Worm (Caenorhabditis elegans) whole organism, L4 larva: ENCODE measurements around the gene Y57G11C.1142.
"Not testable (repeated sequence)": the region's sequence is repeated elsewhere in the genome, so short reads cannot be mapped to it uniquely, and the experiment has no call there.

Experiments used
- F37D6.2 ChIP-seq: sonication (generic microtip); optimal IDR thresholded peaks from 2 replicates; lab custom pipeline; 2016; ENCODE audit warnings: mild to moderate bottlenecking, missing genetic modification characterization, missing compliant biosample characterization
- F49E8.2 ChIP-seq: sonication (generic microtip); optimal IDR thresholded peaks from 2 replicates; lab custom pipeline; 2016; ENCODE audit warnings: missing compliant biosample characterization, mild to moderate bottlenecking, missing genetic modification characterization, borderline replicate concordance
- ceh-32 ChIP-seq: sonication (generic microtip); optimal IDR thresholded peaks from 2 replicates; lab custom pipeline; 2016; ENCODE audit warnings: mild to moderate bottlenecking, missing genetic modification characterization, missing compliant biosample characterization; ENCODE audit not compliant: poor library complexity
- ceh-62 ChIP-seq: sonication (generic microtip); optimal IDR thresholded peaks from 2 replicates; lab custom pipeline; 2017; ENCODE audit warnings: missing biosample characterization, missing genetic modification characterization
- cey-2 ChIP-seq: sonication (generic microtip); optimal IDR thresholded peaks from 3 replicates; lab custom pipeline; 2017; ENCODE audit warnings: missing genetic modification characterization, mild to moderate bottlenecking, missing compliant biosample characterization, antibody characterized with exemption, borderline replicate concordance; ENCODE audit not compliant: insufficient read depth
- dmd-8 ChIP-seq: fragments of 200-800 bp; sonication (Bioruptor generic); IDR thresholded peaks from 2 replicates; pipeline ENCODE4 v1.3.6; 2022; ENCODE audit warnings: missing genetic modification characterization, missing compliant biosample characterization
- dpl-1 ChIP-seq: fragments of 150-350 bp; optimal IDR thresholded peaks from 2 replicates; lab custom pipeline; 2014; ENCODE audit warnings: missing biosample characterization, missing genetic modification reagents, missing genetic modification characterization
- egl-27 ChIP-seq: sonication (generic microtip); optimal IDR thresholded peaks from 3 replicates; lab custom pipeline; 2017; ENCODE audit warnings: missing biosample characterization, missing genetic modification reagents, missing genetic modification characterization
- egl-43 ChIP-seq: fragments of 200-800 bp; sonication (Bioruptor generic); IDR thresholded peaks from 2 replicates; pipeline ENCODE4 v1.3.6; 2022; ENCODE audit warnings: missing genetic modification reagents, missing genetic modification characterization, missing compliant biosample characterization
- hlh-11 ChIP-seq: fragments of 200-800 bp; sonication (Bioruptor generic); optimal IDR thresholded peaks from 2 replicates; lab custom pipeline; 2018; ENCODE audit warnings: mild to moderate bottlenecking, missing genetic modification characterization, missing compliant biosample characterization
- hmg-1.1 ChIP-seq: fragments of 200-800 bp; sonication (Bioruptor generic); IDR thresholded peaks from 2 replicates; pipeline ENCODE4 v1.3.6; 2022; ENCODE audit warnings: missing genetic modification reagents, missing genetic modification characterization, missing compliant biosample characterization
- lin-15B ChIP-seq: fragments of 150-350 bp; sonication (generic microtip); optimal IDR thresholded peaks from 3 replicates; lab custom pipeline; 2014; ENCODE audit warnings: missing biosample characterization, missing genetic modification characterization
- lin-38 ChIP-seq: fragments of 200-800 bp; sonication (Bioruptor generic); IDR thresholded peaks from 2 replicates; pipeline ENCODE4 v1.3.6; 2022; ENCODE audit warnings: missing genetic modification reagents, missing genetic modification characterization, missing compliant biosample characterization
- lin-39 ChIP-seq: fragments of 150-350 bp; optimal IDR thresholded peaks from 2 replicates; lab custom pipeline; 2014; ENCODE audit warnings: missing biosample characterization, missing genetic modification reagents, missing genetic modification characterization
- mdt-29 ChIP-seq: fragments of 200-800 bp; sonication (Bioruptor generic); IDR thresholded peaks from 2 replicates; pipeline ENCODE4 v1.3.6; 2022; ENCODE audit warnings: missing genetic modification reagents, missing genetic modification characterization, missing compliant biosample characterization
- mxl-3 ChIP-seq: fragments of 200-800 bp; sonication (Bioruptor generic); optimal IDR thresholded peaks from 2 replicates; lab custom pipeline; 2018; ENCODE audit warnings: mild to moderate bottlenecking, missing genetic modification characterization, missing compliant biosample characterization
- nhr-10 ChIP-seq: fragments of 150-350 bp; optimal IDR thresholded peaks from 2 replicates; lab custom pipeline; 2014; ENCODE audit warnings: missing biosample characterization, missing genetic modification characterization
- nhr-102 ChIP-seq: sonication (generic microtip); optimal IDR thresholded peaks from 2 replicates; lab custom pipeline; 2016; ENCODE audit warnings: mild to moderate bottlenecking, missing genetic modification characterization, moderate library complexity, missing compliant biosample characterization
- nhr-48 ChIP-seq: sonication (generic microtip); optimal IDR thresholded peaks from 2 replicates; lab custom pipeline; 2016; ENCODE audit warnings: mild to moderate bottlenecking, missing genetic modification characterization, missing compliant biosample characterization
- pha-4 ChIP-seq, 2 experiments: fragments of 150-350 bp in 1 of 2; fragments of 200-800 bp in 1 of 2; sonication (Bioruptor generic) in 1 of 2; IDR thresholded peaks in 1 of 2; optimal IDR thresholded peaks in 1 of 2; 2 replicates each; pipeline versions ENCODE4 v1.3.6 to Lab custom; 2014 to 2022; ENCODE audit warnings: missing genetic modification characterization in 2 of 2, missing genetic modification reagents in 2 of 2, missing biosample characterization in 1 of 2, missing compliant biosample characterization in 1 of 2
- php-3 ChIP-seq: fragments of 200-800 bp; sonication (Bioruptor generic); IDR thresholded peaks from 2 replicates; pipeline ENCODE4 v1.3.6; 2022; ENCODE audit warnings: missing genetic modification reagents, missing genetic modification characterization, missing compliant biosample characterization
- set-16 ChIP-seq: fragments of 200-800 bp; sonication (Bioruptor generic); IDR thresholded peaks from 2 replicates; pipeline ENCODE4 v1.3.6; 2022; ENCODE audit warnings: missing genetic modification reagents, missing genetic modification characterization, missing compliant biosample characterization
- snpc-1.2 ChIP-seq: fragments of 200-800 bp; sonication (Bioruptor generic); IDR thresholded peaks from 2 replicates; pipeline ENCODE4 v1.3.6; 2022; ENCODE audit warnings: missing genetic modification reagents, missing genetic modification characterization, missing compliant biosample characterization
- unc-39 ChIP-seq: sonication (generic microtip); optimal IDR thresholded peaks from 2 replicates; lab custom pipeline; 2017; ENCODE audit warnings: missing biosample characterization, missing genetic modification characterization
- vab-7 ChIP-seq: fragments of 200-800 bp; sonication (Bioruptor generic); IDR thresholded peaks from 2 replicates; pipeline ENCODE4 v1.3.6; 2022; ENCODE audit warnings: missing genetic modification reagents, missing genetic modification characterization, missing compliant biosample characterization
- ztf-7 ChIP-seq: fragments of 150-350 bp; optimal IDR thresholded peaks from 2 replicates; lab custom pipeline; 2014; ENCODE audit warnings: missing biosample characterization, missing genetic modification characterization

Y57G11C.1142 gene

DNA sequence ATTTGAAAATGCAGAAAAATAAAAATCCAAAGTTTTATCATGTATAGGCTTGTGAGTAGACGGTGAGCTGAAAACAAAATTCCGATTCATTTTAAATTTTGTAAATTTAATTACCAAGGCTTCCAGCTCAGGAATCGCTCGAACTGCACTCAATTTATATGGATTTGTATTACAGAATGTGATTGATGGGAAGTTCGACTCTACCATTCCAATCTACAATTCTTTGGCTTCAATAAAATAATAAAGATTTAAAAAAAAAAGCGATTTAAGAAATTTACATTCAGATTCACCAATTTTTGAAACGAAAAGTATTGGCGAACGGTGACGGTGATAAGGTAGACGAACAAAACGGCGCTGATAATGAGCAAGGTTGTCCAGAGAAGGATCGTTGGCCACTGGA lies 31.8 kb upstream of the Y57G11C.1142 start:
- peak; percentile 33; the same call in 1 of the 2 replicates for TF ChIP-seq lin-38 (GFP tag; lab: Robert Waterston, UW)
- no peak for TF ChIP-seq dmd-8 (GFP tag; lab: Robert Waterston, UW)

DNA sequence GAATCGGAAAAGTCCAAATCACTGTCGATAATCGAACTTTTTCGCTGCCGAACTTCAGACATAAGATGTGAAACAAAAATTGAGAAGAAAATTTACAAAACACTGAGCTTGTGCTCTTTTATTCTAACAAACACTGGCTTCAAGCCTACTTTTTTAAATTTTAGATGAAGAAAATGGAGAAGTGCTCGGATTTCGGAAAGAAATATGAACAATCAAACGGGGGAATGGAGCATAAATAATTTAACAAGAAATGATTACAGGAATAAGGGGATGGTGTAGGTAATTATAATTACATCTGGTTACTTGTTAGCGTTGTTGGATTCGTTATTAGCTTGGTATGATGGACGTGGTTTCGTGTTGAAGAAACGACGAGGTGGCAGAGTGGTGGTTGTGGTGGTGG lies 31.1 kb upstream of the Y57G11C.1142 start, which contains the start of gene degl-1:
Gene degl-1, minus strand, starts transcription at position 101 of the 400 bp plus-strand sequence.
- no peak for TF ChIP-seq lin-15B (tag; lab: Kevin White, UChicago)
- TF ChIP-seq unc-39 (tag; lab: Kevin White, UChicago), result no peak
- TF ChIP-seq lin-38 (GFP tag; lab: Robert Waterston, UW), result no peak
- TF ChIP-seq egl-43 (GFP tag; lab: Robert Waterston, UW), result no peak
- TF ChIP-seq nhr-48 (tag; lab: Kevin White, UChicago), result no peak

- 0 out of 2 replicates have a peak, but pooled peaks have one; percentile 26 for TF ChIP-seq snpc-1.2 (GFP tag; lab: Robert Waterston, UW)
- TF ChIP-seq nhr-10 (tag; lab: Kevin White, UChicago), result no peak
- TF ChIP-seq nhr-102, result no peak
- no peak for TF ChIP-seq mxl-3
- peak; percentile 79 for TF ChIP-seq set-16 (GFP tag; lab: Robert Waterston, UW)
- TF ChIP-seq php-3 (GFP tag; lab: Robert Waterston, UW), result no peak
Observed at ce11 chrIV:14773280-14774071, 28.9 kb upstream of the Y57G11C.1142 start, which contains the start of gene Y57G11C.36. Gene Y57G11C.36 (minus strand): TSS chrIV:14773781.

ce11 chrIV:14774454-14774853 lies 28.0 kb upstream of the Y57G11C.1142 start, which contains the start of gene Y57G11C.51:
Gene Y57G11C.51 (minus strand): TSS chrIV:14774554.
- not testable (repeated sequence) for TF ChIP-seq cey-2 (tag; lab: Kevin White, UChicago); pha-4 (GFP tag; IDR thresholded peaks at IDR 0.05; lab: Robert Waterston, UW); pha-4 (tag; optimal IDR thresholded peaks at IDR 0.05; lab: Kevin White, UChicago); F37D6.2 (tag; lab: Kevin White, UChicago)

DNA sequence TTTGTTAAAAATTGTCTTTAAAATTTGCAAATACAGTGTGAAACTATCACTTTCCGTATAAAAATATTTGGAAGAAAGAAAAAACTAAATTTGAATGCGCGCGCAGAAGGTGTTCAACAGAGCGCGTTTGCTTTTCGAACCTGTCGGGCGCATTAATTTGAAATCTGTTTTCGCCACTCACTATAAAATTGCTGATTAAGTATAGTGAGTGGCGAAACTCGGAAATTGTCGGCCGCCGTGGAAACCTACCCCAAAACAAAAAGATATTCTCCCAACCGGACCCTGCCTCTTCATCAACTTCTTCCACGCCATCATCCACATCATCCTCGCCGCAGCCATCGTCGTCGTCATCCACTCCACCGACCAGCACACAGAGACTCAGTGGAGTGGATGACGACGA lies 21.9 kb upstream of the Y57G11C.1142 start:
- peak; percentile 66 for TF ChIP-seq F49E8.2

DNA sequence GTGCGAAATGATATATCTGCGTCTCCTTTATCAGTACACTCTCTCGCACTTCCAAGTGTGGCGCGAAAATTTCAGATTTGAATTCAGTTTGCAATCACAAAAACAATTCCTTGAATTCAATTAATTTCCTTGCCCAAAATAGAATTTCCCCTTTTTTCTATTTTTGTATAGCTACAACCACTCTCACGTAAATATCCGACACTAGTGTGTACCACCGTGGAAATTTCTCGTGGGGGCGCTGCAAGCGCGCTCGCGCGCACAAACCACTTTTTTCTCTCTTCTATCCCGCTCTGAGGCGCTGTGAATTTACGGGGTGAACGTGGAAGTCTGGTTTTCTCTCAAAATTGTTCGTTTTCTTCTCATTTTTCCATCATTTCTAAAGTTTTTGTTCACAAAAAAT lies 20.9 kb upstream of the Y57G11C.1142 start, which contains the start of gene Y57G11C.8:
Gene Y57G11C.8, plus strand, starts transcription at position 301 of the 400 bp plus-strand sequence.
- no peak for TF ChIP-seq lin-39 (tag; lab: Kevin White, UChicago)

DNA sequence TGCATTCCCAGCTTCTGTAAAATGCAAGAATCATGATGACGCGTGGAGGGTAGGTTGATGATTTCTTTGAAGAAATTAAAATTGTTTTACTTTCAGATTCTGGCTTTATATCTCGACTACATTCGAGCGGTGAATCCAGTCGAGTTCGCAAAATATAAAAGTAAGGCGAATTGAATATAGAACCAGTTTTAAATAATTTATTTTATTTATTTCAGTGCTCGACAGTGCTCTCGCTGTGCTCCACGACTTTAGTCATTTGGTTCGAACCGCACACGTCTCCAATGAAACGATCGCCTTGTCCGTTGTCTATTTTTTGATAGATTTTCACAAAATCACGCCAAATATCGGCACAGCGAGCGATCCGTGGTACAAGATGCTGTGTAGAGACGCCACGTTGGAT lies 20.2 kb upstream of the Y57G11C.1142 start, which contains the start of gene Y57G11C.1130:
Gene Y57G11C.1130, plus strand, starts transcription at position 301 of the 400 bp plus-strand sequence.
- TF ChIP-seq dpl-1 (GFP tag; lab: Kevin White, UChicago), result no peak
- TF ChIP-seq hmg-1.1 (GFP tag; lab: Robert Waterston, UW), result no peak
- TF ChIP-seq vab-7 (GFP tag; lab: Robert Waterston, UW), result no peak
- TF ChIP-seq hlh-11 (tag; lab: Kevin White, UChicago), result no peak
- no peak for TF ChIP-seq egl-27 (tag; lab: Kevin White, UChicago)
- TF ChIP-seq ceh-62 (tag; lab: Kevin White, UChicago), result no peak
- TF ChIP-seq ztf-7 (tag; lab: Kevin White, UChicago), result no peak
- TF ChIP-seq F49E8.2, result no peak
- no peak for TF ChIP-seq mdt-29 (GFP tag; lab: Robert Waterston, UW)
- TF ChIP-seq ceh-32 (tag; lab: Kevin White, UChicago), result no peak
